Worm (Caenorhabditis elegans): ENCODE measurements around the gene F53B1.9.

F53B1.9 gene

ce11 chrX:2120961-2121360 lies 10.7 kb downstream of the F53B1.9 start, which contains the start of gene gpa-5:
TSS of gene gpa-5 (minus strand) at chrX:2121061.
- TF ChIP-seq hlh-8 (tag; optimal IDR thresholded peaks at IDR 0.05) (no peak), pat-9 (tag; optimal IDR thresholded peaks at IDR 0.05) (no peak), pha-4 (tag; optimal IDR thresholded peaks at IDR 0.05) (no peak), unc-55 (GFP tag; optimal IDR thresholded peaks at IDR 0.05) (no peak), pqm-1 (tag; optimal IDR thresholded peaks at IDR 0.05) (no peak), lim-6 (tag; optimal IDR thresholded peaks at IDR 0.05) (no peak), ahr-1 (tag; optimal IDR thresholded peaks at IDR 0.05) (no peak), ceh-31 (tag; optimal IDR thresholded peaks at IDR 0.05) (no peak), tbx-2 (tag; optimal IDR thresholded peaks at IDR 0.05) (no peak), ceh-19 (GFP tag; optimal IDR thresholded peaks at IDR 0.05) (no peak), ceh-48 (tag; optimal IDR thresholded peaks at IDR 0.05) (no peak), ztf-16 (tag; optimal IDR thresholded peaks at IDR 0.05) (no peak), ceh-22 (tag; optimal IDR thresholded peaks at IDR 0.05) (no peak), ceh-18 (tag; optimal IDR thresholded peaks at IDR 0.05) (no peak), pha-2 (tag; optimal IDR thresholded peaks at IDR 0.05) (no peak), pag-3 (tag; optimal IDR thresholded peaks at IDR 0.05; ENCODE audit: borderline replicate concordance) (no peak), zip-5 (tag; optimal IDR thresholded peaks at IDR 0.05) (no peak)

DNA sequence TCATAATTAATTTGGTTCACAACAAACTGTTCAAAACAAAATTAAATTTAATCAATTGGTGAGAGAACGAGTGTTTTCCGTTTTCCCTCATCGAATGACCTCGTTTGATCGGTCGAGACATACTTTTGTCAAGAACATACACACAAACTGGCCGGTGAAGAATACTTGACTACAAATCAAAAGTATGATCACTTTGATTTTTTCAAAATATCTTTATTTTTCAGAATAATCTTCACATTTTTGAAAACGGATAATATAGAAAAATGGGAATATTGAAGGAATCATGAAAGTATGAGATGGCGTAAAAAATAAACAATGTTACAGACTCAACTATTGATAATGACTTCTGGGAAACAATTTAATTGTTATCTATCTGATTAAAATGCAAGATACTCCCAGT lies 13.5 kb downstream of the F53B1.9 start, which contains the start of gene swip-10:
Gene swip-10, minus strand, starts transcription at position 101 of the 400 bp plus-strand sequence.
- TF ChIP-seq pag-3 (tag; optimal IDR thresholded peaks at IDR 0.05; ENCODE audit: borderline replicate concordance) = no peak

DNA sequence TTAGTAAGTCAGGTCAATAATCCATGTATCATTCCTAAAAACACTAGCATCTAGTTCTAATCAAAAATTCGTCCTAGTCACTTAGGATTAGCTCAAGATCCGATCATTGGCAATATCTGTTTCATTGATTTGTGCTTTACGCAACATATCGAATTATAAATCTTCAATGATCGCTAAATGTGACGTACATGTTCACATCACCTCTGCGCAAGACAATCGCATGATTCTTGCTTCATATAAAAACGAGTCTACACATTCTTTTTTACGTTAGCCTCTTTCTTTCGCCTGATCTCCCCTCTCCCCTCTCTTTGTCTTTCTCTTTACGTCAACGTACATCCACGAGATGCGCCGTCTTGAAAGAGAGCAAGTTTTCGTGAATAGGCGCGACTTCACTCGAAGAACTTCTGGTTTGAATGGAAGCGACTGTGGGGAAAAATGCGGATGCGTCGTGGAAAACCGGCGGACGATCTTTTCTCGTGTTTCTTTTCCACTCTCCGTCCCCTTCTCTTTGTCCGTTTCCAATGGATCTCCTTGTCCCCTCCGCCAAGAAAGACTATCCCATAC lies 15.3 kb downstream of the F53B1.9 start:
- TF ChIP-seq ceh-18 (tag; optimal IDR thresholded peaks at IDR 0.05) = no peak
- no peak for TF ChIP-seq mec-3 (tag; optimal IDR thresholded peaks at IDR 0.05; ENCODE audit: borderline replicate concordance)
- TF ChIP-seq elt-4 (tag; optimal IDR thresholded peaks at IDR 0.05) = no peak
- no peak for TF ChIP-seq ets-4 (tag; optimal IDR thresholded peaks at IDR 0.05)
- peak; percentile 6 for TF ChIP-seq nfya-1 (tag; optimal IDR thresholded peaks at IDR 0.05)
- TF ChIP-seq sdc-2 (tag; optimal IDR thresholded peaks at IDR 0.05) = peak; percentile 18
- TF ChIP-seq ceh-6 (GFP tag; optimal IDR thresholded peaks at IDR 0.05) = no peak
- no peak for TF ChIP-seq nhr-232 (tag; optimal IDR thresholded peaks at IDR 0.05)
- no peak for TF ChIP-seq C08G9.2 (tag; optimal IDR thresholded peaks at IDR 0.05)
- TF ChIP-seq hlh-6 (tag; optimal IDR thresholded peaks at IDR 0.05) = no peak

ce11 chrX:2114171-2114570 lies 17.5 kb downstream of the F53B1.9 start:
- no peak for TF ChIP-seq ets-4 (tag; optimal IDR thresholded peaks at IDR 0.05)
- TF ChIP-seq ceh-22 (tag; optimal IDR thresholded peaks at IDR 0.05) = no peak
- TF ChIP-seq rnt-1 (tag; optimal IDR thresholded peaks at IDR 0.05) = no peak
- no peak for TF ChIP-seq ceh-19 (GFP tag; optimal IDR thresholded peaks at IDR 0.05)
- no peak for TF ChIP-seq hlh-6 (tag; optimal IDR thresholded peaks at IDR 0.05)
- no peak for TF ChIP-seq Y22D7AL.16 (tag; optimal IDR thresholded peaks at IDR 0.05)
- TF ChIP-seq tbx-7 (tag; optimal IDR thresholded peaks at IDR 0.05) = no peak
- no peak for TF ChIP-seq elt-2 (tag; optimal IDR thresholded peaks at IDR 0.05)
- no peak for TF ChIP-seq gmeb-2 (tag; optimal IDR thresholded peaks at IDR 0.05)

DNA sequence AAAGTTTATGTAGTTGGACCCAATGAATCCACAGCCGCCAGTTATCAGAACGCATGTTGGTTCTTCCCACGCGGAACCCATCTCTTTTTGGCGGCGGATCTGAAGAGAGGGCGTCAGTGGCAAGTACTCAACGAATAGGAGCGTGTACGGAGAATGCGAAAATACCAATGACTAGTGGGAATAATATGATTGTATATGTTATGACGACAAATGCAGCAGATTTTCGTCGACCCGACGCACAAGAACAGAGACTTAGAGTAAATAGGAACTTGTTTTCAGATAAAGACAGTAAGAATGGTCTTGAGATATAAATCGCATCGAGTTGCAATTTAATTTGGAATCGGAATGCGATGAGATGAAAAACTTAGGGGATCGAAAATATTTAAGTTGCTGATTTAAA lies 18.6 kb downstream of the F53B1.9 start, which contains the start of gene bus-5:
Gene bus-5, minus strand, starts transcription at position 101 of the 400 bp plus-strand sequence.
- TF ChIP-seq pha-2 (tag; optimal IDR thresholded peaks at IDR 0.05) (no peak), dmd-4 (tag; optimal IDR thresholded peaks at IDR 0.05; ENCODE audit: borderline replicate concordance) (no peak), syd-9 (tag; optimal IDR thresholded peaks at IDR 0.05) (no peak), eyg-1 (tag; optimal IDR thresholded peaks at IDR 0.05) (no peak), sdc-2 (tag; optimal IDR thresholded peaks at IDR 0.05) (no peak), odd-2 (tag; optimal IDR thresholded peaks at IDR 0.05) (no peak), rnt-1 (tag; optimal IDR thresholded peaks at IDR 0.05) (no peak)
